Worm (Caenorhabditis elegans) whole organism, dauer: Measurements from ENCODE around the gene C13A2.7.
"Not testable (repeated sequence)": the region's sequence is repeated elsewhere in the genome, so short reads cannot be mapped to it uniquely, and the experiment has no call there.

Experiments
- unc-62 ChIP-seq: sonication (generic microtip); optimal IDR thresholded peaks from 2 replicates; lab custom pipeline; 2017; ENCODE audit warnings: missing biosample characterization, missing genetic modification reagents, missing genetic modification characterization

C13A2.7 gene

ce11 chrV:7248227-7248953 lies 17.7 kb upstream of the C13A2.7 start:
- TF ChIP-seq unc-62 (GFP tag; lab: Kevin White, UChicago) = no peak

DNA sequence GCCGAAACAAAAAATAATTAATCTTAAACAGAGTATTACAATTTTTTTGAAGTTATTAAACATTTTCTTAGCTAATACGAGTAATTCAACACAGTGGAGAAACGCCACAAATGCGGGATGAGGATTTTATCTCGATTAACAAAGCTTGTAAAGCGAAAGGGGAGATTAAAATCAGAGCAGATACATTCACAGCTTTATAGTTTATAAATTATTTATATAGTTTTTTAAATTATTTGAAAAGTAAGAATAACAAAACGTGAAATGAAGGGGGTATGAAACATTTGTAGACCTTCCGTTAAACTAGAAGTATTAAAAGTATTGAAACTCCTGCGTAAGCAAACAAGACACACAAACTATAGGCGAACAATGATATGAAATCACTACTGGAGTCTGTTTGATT lies 11.0 kb upstream of the C13A2.7 start, which contains the start of gene C05C8.8:
C05C8.8 (minus strand) TSS at position 101 of the 400 bp plus-strand sequence.
- no peak for TF ChIP-seq unc-62 (GFP tag; lab: Kevin White, UChicago)

DNA sequence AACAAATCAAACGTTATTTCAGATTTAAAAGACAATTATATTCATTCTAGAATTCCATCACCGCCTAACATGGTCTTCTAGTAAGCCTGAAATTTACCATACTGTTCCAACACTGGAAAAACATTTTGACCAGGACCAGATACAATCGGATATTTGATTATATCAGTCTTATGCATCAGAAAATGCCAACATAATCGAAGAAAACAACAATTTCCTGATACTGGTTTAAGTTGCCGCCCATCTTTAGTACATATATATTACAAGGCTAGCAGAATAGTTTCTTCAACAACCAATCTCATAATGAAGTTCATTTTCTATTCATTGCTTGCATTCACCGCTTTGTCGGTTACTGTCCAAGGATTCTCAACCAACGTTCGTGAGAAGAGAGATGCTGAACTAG lies 7.2 kb upstream of the C13A2.7 start, which contains the start of gene C13A2.12:
C13A2.12 (plus strand) TSS at position 301 of the 400 bp plus-strand sequence.
- no peak for TF ChIP-seq unc-62 (GFP tag; lab: Kevin White, UChicago)

DNA sequence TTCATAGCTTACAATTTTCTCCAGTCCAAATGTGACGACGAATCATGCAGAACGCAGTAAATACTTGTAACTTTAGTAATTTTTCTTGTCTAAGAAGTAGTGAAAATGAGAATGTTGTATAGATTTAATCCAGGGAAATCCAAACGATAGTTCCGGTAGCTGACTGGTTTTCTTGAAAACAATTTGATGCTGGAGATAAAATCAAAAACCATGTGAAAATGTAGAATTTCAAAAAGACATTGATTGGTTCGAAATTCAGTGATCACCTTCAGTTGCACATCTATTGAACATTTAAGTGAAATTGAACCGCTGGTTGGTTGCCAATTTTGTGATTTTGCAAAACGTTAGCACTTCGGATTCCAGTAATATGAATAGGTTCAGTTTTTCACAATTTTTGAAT lies 2.1 kb upstream of the C13A2.7 start, which contains the start of gene C13A2.9:
C13A2.9 (minus strand) TSS at position 101 of the 400 bp plus-strand sequence.
- no peak for TF ChIP-seq unc-62 (GFP tag; lab: Kevin White, UChicago)

- no peak for TF ChIP-seq unc-62 (GFP tag; lab: Kevin White, UChicago)
Measured at ce11 chrV:7269399-7269798, 3.3 kb downstream of the C13A2.7 start, which contains the start of gene C13A2.6. C13A2.6 (plus strand) TSS chrV:7269699.

ce11 chrV:7274992-7275391 lies 8.9 kb downstream of the C13A2.7 start, which contains the start of gene C13A2.10:
C13A2.10 (minus strand) TSS chrV:7275092.
- no peak for TF ChIP-seq unc-62 (GFP tag; lab: Kevin White, UChicago)

- TF ChIP-seq unc-62 (GFP tag; lab: Kevin White, UChicago) = no peak
Measured at ce11 chrV:7275491-7275890, 9.4 kb downstream of the C13A2.7 start, which contains the start of gene C13A2.5. C13A2.5 (plus strand) TSS chrV:7275791.

DNA sequence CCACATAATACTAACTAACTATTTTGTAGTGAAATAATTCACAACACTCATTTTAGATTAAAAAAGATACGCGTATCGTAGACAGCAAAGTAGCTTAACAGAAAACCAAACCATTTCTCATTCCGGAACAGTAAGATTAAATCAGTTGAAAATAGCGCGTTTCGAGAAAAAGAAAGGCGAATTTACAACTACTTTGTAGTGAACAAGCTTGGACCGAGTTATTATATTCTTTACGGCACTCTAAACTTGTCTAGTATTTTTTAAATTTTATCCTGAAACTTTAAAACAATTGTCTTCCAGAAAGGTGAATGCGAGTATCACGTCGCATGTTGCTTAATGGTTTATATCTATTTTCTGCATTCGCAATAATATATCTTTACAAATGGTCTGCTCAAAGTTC lies 13.0 kb downstream of the C13A2.7 start, which contains the start of gene C13A2.4:
C13A2.4 (plus strand) TSS at position 301 of the 400 bp plus-strand sequence.
- TF ChIP-seq unc-62 (GFP tag; lab: Kevin White, UChicago) = no peak

- TF ChIP-seq unc-62 (GFP tag; lab: Kevin White, UChicago) = no peak
Measured at ce11 chrV:7282037-7282436, 15.9 kb downstream of the C13A2.7 start, which contains the start of gene C13A2.3. C13A2.3 (plus strand) TSS chrV:7282337.

- TF ChIP-seq unc-62 (GFP tag; lab: Kevin White, UChicago) = no peak
Measured at ce11 chrV:7288699-7289098, 22.6 kb downstream of the C13A2.7 start, which contains the start of gene C13A2.1. C13A2.1 (plus strand) TSS chrV:7288999.

- TF ChIP-seq unc-62 (GFP tag; lab: Kevin White, UChicago) = no peak
Measured at ce11 chrV:7295270-7295669, 29.1 kb downstream of the C13A2.7 start, which contains the start of gene F07G11.4. F07G11.4 (minus strand) TSS chrV:7295370.

DNA sequence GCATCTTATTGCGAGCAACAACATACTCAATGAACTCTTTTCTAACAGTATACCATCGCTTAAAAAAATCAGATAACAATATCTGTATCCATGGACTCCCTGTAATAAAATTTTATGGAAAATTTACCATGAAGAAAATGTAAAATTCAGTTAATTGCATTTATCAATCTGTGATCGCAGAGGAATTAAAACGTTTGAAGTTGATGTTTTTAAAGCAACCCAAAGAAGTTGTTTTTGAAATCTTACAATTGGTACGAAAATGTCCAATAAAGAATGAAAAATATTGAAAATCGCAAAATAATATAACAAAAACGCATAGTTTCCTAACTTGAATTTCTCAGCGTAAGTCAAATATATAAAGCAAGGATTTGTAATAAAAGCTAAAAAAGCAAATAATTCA lies 31.1 kb downstream of the C13A2.7 start, which contains the start of gene srj-32:
srj-32 (minus strand) TSS at position 101 of the 400 bp plus-strand sequence.
- TF ChIP-seq unc-62 (GFP tag; lab: Kevin White, UChicago) = no peak

- TF ChIP-seq unc-62 (GFP tag; lab: Kevin White, UChicago) = no peak
Measured at ce11 chrV:7298463-7298862, 32.3 kb downstream of the C13A2.7 start, which contains the start of gene F07G11.3. F07G11.3 (plus strand) TSS chrV:7298763.

DNA sequence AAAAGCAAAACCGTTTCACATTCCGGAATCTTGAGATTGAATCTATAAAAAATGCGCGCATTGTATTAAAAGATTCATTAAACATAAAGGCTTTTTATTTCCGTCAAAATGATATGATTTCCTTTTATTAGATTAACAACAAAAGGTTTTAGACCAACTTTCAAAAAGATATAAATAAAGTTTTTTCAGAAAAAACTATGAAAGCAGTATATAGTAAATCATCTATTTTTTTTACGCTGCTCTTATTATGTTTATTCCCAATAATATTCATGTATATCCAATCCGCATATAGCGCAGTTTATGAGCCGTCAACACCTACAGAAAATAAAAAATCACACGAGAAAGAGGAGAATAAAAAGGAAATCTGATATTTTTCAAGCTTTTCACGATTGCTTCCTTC lies 38.4 kb downstream of the C13A2.7 start, which contains the start of gene F07G11.2:
F07G11.2 (plus strand) TSS at position 301 of the 400 bp plus-strand sequence.
- TF ChIP-seq unc-62 (GFP tag; lab: Kevin White, UChicago) = not testable (repeated sequence)

- no peak for TF ChIP-seq unc-62 (GFP tag; lab: Kevin White, UChicago)
Measured at ce11 chrV:7307089-7307488, 41.0 kb downstream of the C13A2.7 start, which contains the start of gene F07G11.1. F07G11.1 (plus strand) TSS chrV:7307389.

DNA sequence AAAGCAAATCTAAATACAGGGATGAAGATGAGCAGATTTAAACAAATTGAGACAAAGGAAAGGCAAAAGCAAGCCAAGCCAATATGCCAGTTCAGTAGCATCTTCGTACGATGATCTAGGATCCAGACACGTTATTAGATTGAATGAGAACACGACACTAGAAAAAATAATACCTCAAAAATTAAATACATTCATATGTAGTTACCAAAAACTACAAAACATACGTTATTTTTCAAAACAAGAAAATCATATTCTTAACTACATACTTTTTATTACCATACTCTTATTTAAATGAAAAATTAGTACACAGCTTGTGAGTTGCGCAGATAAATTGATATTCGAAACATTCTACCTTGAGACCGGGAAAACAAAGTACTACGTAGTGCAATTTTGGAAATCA lies 47.1 kb downstream of the C13A2.7 start, which contains the start of gene srx-6:
srx-6 (minus strand) TSS at position 101 of the 400 bp plus-strand sequence.
- TF ChIP-seq unc-62 (GFP tag; lab: Kevin White, UChicago) = no peak
